Fruit fly (Drosophila melanogaster) S2 (cell line): ENCODE data around the gene CG7739.

Source experiments
- CG8478 ChIP-seq: fragments of >200 bp; optimal IDR thresholded peaks from 2 replicates; lab custom pipeline; 2018
- CTCF ChIP-seq, 2 experiments: fragments of >200 bp; optimal IDR thresholded peaks; 2 replicates each; lab custom pipeline; 2018

DNA sequence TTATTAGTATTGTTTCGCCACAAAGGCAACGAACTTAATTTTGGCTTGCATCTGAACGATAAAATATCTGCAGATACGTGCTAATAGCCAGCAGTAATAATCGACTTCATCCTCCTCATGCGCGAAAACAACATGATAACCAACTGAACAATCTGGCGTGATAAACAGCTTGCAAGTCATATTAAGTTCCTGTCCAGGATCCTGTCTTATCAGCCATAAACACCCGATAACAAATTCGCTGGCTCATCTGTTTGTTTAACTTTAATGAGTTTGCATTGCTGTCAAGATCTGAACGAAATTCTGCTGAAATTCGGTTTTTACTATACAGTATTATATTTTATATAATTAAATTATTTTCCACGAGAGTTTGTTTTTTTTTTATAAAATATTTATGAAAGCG, 49.6 kb downstream of the CG7739 start:
- TF ChIP-seq CG8478 (lab: Kevin White, UChicago): no peak
- TF ChIP-seq CTCF (optimal IDR thresholded peaks at IDR 0.05; lab: Kevin White, UChicago): no peak
